Fruit fly (Drosophila melanogaster) whole organism, embryonic: ENCODE data around the gene Kmn1.

ENCODE experiments used
- Asciz ChIP-seq: fragments of 200-800 bp; sonication (Bioruptor generic); optimal IDR thresholded peaks from 2 replicates; lab custom pipeline; 2017; ENCODE audit warnings: missing biosample characterization, mild to moderate bottlenecking, missing genetic modification characterization, missing genetic modification reagents
- CG10543 ChIP-seq: fragments of 200-800 bp; sonication (Bioruptor generic); optimal IDR thresholded peaks from 3 replicates; lab custom pipeline; 2017; ENCODE audit warnings: missing biosample characterization, mild to moderate bottlenecking, missing genetic modification characterization, moderate library complexity
- CG10979 ChIP-seq: fragments of 200-800 bp; sonication (Bioruptor generic); optimal IDR thresholded peaks from 2 replicates; lab custom pipeline; 2018; ENCODE audit warnings: missing biosample characterization, mild to moderate bottlenecking, missing genetic modification characterization, moderate library complexity
- CG12391 ChIP-seq: fragments of 200-800 bp; sonication (Bioruptor generic); optimal IDR thresholded peaks from 3 replicates; lab custom pipeline; 2018; ENCODE audit warnings: missing biosample characterization, mild to moderate bottlenecking, missing genetic modification characterization, moderate library complexity
- CG12769 ChIP-seq: fragments of 200-800 bp; sonication (Bioruptor generic); optimal IDR thresholded peaks from 2 replicates; lab custom pipeline; 2019; ENCODE audit warnings: missing biosample characterization, mild to moderate bottlenecking, missing genetic modification characterization, moderate library complexity
- CG14014 ChIP-seq: fragments of 200-800 bp; sonication (Bioruptor generic); IDR thresholded peaks from 2 replicates; pipeline ENCODE4 v1.3.6; 2022; ENCODE audit warnings: missing biosample characterization, missing genetic modification characterization
- CG14710 ChIP-seq: fragments of 200-800 bp; sonication (Bioruptor generic); optimal IDR thresholded peaks from 3 replicates; lab custom pipeline; 2019; ENCODE audit warnings: missing biosample characterization, mild to moderate bottlenecking, missing genetic modification characterization, moderate library complexity
- CG15269 ChIP-seq: fragments of 200-800 bp; sonication (Bioruptor generic); optimal IDR thresholded peaks from 2 replicates; lab custom pipeline; 2018; ENCODE audit warnings: missing biosample characterization, mild to moderate bottlenecking, missing genetic modification characterization, moderate library complexity
- CG17359 ChIP-seq: fragments of 200-800 bp; sonication (Bioruptor generic); optimal IDR thresholded peaks from 3 replicates; lab custom pipeline; 2018; ENCODE audit warnings: missing biosample characterization, mild to moderate bottlenecking, missing genetic modification characterization, moderate library complexity
- CG17568 ChIP-seq: fragments of 200-800 bp; sonication (Bioruptor generic); optimal IDR thresholded peaks from 2 replicates; lab custom pipeline; 2018; ENCODE audit warnings: missing biosample characterization, mild to moderate bottlenecking, missing genetic modification characterization, moderate library complexity
- CG18599 ChIP-seq: fragments of 200-800 bp; sonication (Bioruptor generic); optimal IDR thresholded peaks from 3 replicates; lab custom pipeline; 2017; ENCODE audit warnings: missing biosample characterization, missing genetic modification characterization, mild to moderate bottlenecking, moderate library complexity, missing genetic modification reagents
- CG3065 ChIP-seq: fragments of 200-800 bp; sonication (Bioruptor generic); optimal IDR thresholded peaks from 2 replicates; lab custom pipeline; 2016; ENCODE audit warnings: missing biosample characterization, missing genetic modification characterization
- CG4404 ChIP-seq: fragments of 200-800 bp; sonication (Bioruptor generic); IDR thresholded peaks from 2 replicates; pipeline ENCODE4 v1.3.6; 2022; ENCODE audit warnings: missing biosample characterization, missing genetic modification characterization
- Deaf1 ChIP-seq: fragments of 200-800 bp; optimal IDR thresholded peaks from 3 replicates; lab custom pipeline; 2019; ENCODE audit warnings: missing biosample characterization, mild to moderate bottlenecking, missing genetic modification characterization, moderate library complexity
- Dek ChIP-seq: fragments of 200-800 bp; sonication (Bioruptor generic); optimal IDR thresholded peaks from 3 replicates; lab custom pipeline; 2019; ENCODE audit warnings: missing biosample characterization, mild to moderate bottlenecking, missing genetic modification characterization, moderate library complexity
- Dfd ChIP-seq, 2 experiments: fragments of >200 bp; optimal IDR thresholded peaks; 2 replicates each; lab custom pipeline; 2017; ENCODE audit warnings: missing biosample characterization in 2 of 2, missing genetic modification characterization in 2 of 2
- E2f2 ChIP-seq: fragments of 200-800 bp; sonication (Bioruptor generic); IDR thresholded peaks from 2 replicates; pipeline ENCODE4 v1.3.6; 2022; ENCODE audit warnings: missing biosample characterization, missing genetic modification characterization
- Hmr ChIP-seq: fragments of 200-800 bp; sonication (Bioruptor generic); optimal IDR thresholded peaks from 3 replicates; lab custom pipeline; 2017; ENCODE audit warnings: mild to moderate bottlenecking, missing biosample characterization, missing genetic modification reagents, missing genetic modification characterization
- Hr51 ChIP-seq, 2 experiments: fragments of 200-800 bp; sonication (Bioruptor generic); optimal IDR thresholded peaks; 2 replicates in 1 of 2; 3 replicates in 1 of 2; lab custom pipeline; 2016 to 2018; ENCODE audit warnings: missing biosample characterization in 2 of 2, missing genetic modification characterization in 2 of 2, mild to moderate bottlenecking in 1 of 2, moderate library complexity in 1 of 2
- Kr ChIP-seq: fragments of 200-800 bp; sonication (Bioruptor generic); optimal IDR thresholded peaks from 2 replicates; lab custom pipeline; 2017; ENCODE audit warnings: missing biosample characterization, mild to moderate bottlenecking, missing genetic modification characterization
- Meics ChIP-seq: fragments of 200-800 bp; sonication (Bioruptor generic); optimal IDR thresholded peaks from 2 replicates; lab custom pipeline; 2017; ENCODE audit warnings: missing biosample characterization, mild to moderate bottlenecking, missing genetic modification characterization
- Mes4 ChIP-seq: fragments of 200-800 bp; sonication (Bioruptor generic); optimal IDR thresholded peaks from 2 replicates; lab custom pipeline; 2016; ENCODE audit warnings: missing biosample characterization, missing genetic modification characterization
- Myb ChIP-seq: fragments of 200-800 bp; sonication (Bioruptor generic); optimal IDR thresholded peaks from 2 replicates; lab custom pipeline; 2016; ENCODE audit warnings: missing biosample characterization, missing genetic modification characterization
- Nf-YA ChIP-seq: fragments of 200-800 bp; sonication (Bioruptor generic); IDR thresholded peaks from 2 replicates; pipeline ENCODE4 v1.3.6; 2022; ENCODE audit warnings: missing biosample characterization, missing genetic modification characterization
- Nf-YC ChIP-seq: fragments of 200-800 bp; optimal IDR thresholded peaks from 3 replicates; lab custom pipeline; 2019; ENCODE audit warnings: missing biosample characterization, mild to moderate bottlenecking, missing genetic modification characterization, moderate library complexity
- Ravus ChIP-seq: fragments of 200-800 bp; sonication (Bioruptor generic); IDR thresholded peaks from 2 replicates; pipeline ENCODE4 v1.3.6; 2022; ENCODE audit warnings: missing biosample characterization, missing genetic modification characterization
- Rx ChIP-seq: fragments of 200-800 bp; sonication (Bioruptor generic); IDR thresholded peaks from 2 replicates; pipeline ENCODE4 v1.3.6; 2022; ENCODE audit warnings: missing biosample characterization, missing genetic modification characterization
- ac ChIP-seq: fragments of 200-800 bp; sonication (Bioruptor generic); optimal IDR thresholded peaks from 3 replicates; lab custom pipeline; 2017; ENCODE audit warnings: missing biosample characterization, mild to moderate bottlenecking, missing genetic modification characterization
- crol ChIP-seq: fragments of 200-800 bp; sonication (Bioruptor generic); IDR thresholded peaks from 2 replicates; pipeline ENCODE4 v1.3.6; 2022; ENCODE audit warnings: missing biosample characterization, missing genetic modification characterization
- danr ChIP-seq: fragments of 200-800 bp; sonication (Bioruptor generic); IDR thresholded peaks from 2 replicates; pipeline ENCODE4 v1.3.6; 2022; ENCODE audit warnings: missing biosample characterization, missing genetic modification characterization
- exex ChIP-seq: fragments of 200-800 bp; sonication (Bioruptor generic); optimal IDR thresholded peaks from 4 replicates; lab custom pipeline; 2018; ENCODE audit warnings: missing biosample characterization, mild to moderate bottlenecking, missing genetic modification characterization, moderate library complexity
- fd3F ChIP-seq: fragments of 200-800 bp; sonication (Bioruptor generic); optimal IDR thresholded peaks from 2 replicates; lab custom pipeline; 2018; ENCODE audit warnings: missing biosample characterization, mild to moderate bottlenecking, missing genetic modification characterization, moderate library complexity
- grau ChIP-seq: fragments of 200-800 bp; optimal IDR thresholded peaks from 3 replicates; lab custom pipeline; 2019; ENCODE audit warnings: missing biosample characterization, mild to moderate bottlenecking, missing genetic modification characterization, moderate library complexity
- hkb ChIP-seq, 2 experiments: fragments of 200-800 bp in 1 of 2; fragments of >200 bp in 1 of 2; sonication (Bioruptor generic) in 1 of 2; IDR thresholded peaks in 1 of 2; optimal IDR thresholded peaks in 1 of 2; 2 replicates each; pipeline versions ENCODE4 v1.3.6 to Lab custom; 2017 to 2022; ENCODE audit warnings: missing biosample characterization in 1 of 2, missing genetic modification characterization in 1 of 2
- lilli ChIP-seq: fragments of 200-800 bp; sonication (Bioruptor generic); optimal IDR thresholded peaks from 3 replicates; lab custom pipeline; 2016; ENCODE audit warnings: missing biosample characterization, missing genetic modification characterization
- lmd ChIP-seq: fragments of 200-800 bp; sonication (Bioruptor generic); IDR thresholded peaks from 2 replicates; pipeline ENCODE4 v1.3.6; 2022; ENCODE audit warnings: missing biosample characterization, missing genetic modification characterization
- nerfin-2 ChIP-seq: fragments of 200-800 bp; sonication (Bioruptor generic); IDR thresholded peaks from 2 replicates; pipeline ENCODE4 v1.3.6; 2022; ENCODE audit warnings: missing biosample characterization, missing genetic modification characterization; ENCODE audit not compliant: partially characterized antibody
- phol ChIP-seq: fragments of 200-800 bp; sonication (Bioruptor generic); optimal IDR thresholded peaks from 3 replicates; lab custom pipeline; 2018; ENCODE audit warnings: missing biosample characterization, mild to moderate bottlenecking, missing genetic modification characterization, moderate library complexity
- row ChIP-seq: fragments of 200-800 bp; sonication (Bioruptor generic); IDR thresholded peaks from 3 replicates; pipeline ENCODE4 v1.3.6; 2022; ENCODE audit warnings: missing biosample characterization, missing genetic modification characterization
- schlank ChIP-seq: fragments of 200-800 bp; sonication (Bioruptor generic); optimal IDR thresholded peaks from 2 replicates; lab custom pipeline; 2018; ENCODE audit warnings: missing biosample characterization, mild to moderate bottlenecking, missing genetic modification characterization
- sd ChIP-seq: fragments of 200-800 bp; sonication (Bioruptor generic); optimal IDR thresholded peaks from 3 replicates; lab custom pipeline; 2018; ENCODE audit warnings: missing biosample characterization, mild to moderate bottlenecking, missing genetic modification characterization, moderate library complexity
- sens ChIP-seq: fragments of 200-800 bp; sonication (Bioruptor generic); peaks from one replicate; lab custom pipeline; 2016; ENCODE audit warnings: missing biosample characterization, missing genetic modification characterization
- so ChIP-seq: fragments of 200-800 bp; sonication (Bioruptor generic); IDR thresholded peaks from 3 replicates; pipeline ENCODE4 v1.3.6; 2022; ENCODE audit warnings: missing biosample characterization, missing genetic modification characterization
- vvl ChIP-seq: fragments of 200-800 bp; sonication (Bioruptor generic); IDR thresholded peaks from 2 replicates; pipeline ENCODE4 v1.3.6; 2022; ENCODE audit warnings: missing biosample characterization, missing genetic modification characterization
- zen ChIP-seq: fragments of 200-800 bp; sonication (Bioruptor generic); optimal IDR thresholded peaks from 3 replicates; lab custom pipeline; 2018; ENCODE audit warnings: missing biosample characterization, mild to moderate bottlenecking, missing genetic modification characterization, moderate library complexity

The Kmn1 gene

dm6 chrX:11558389-11558908 lies 13.8 kb downstream of the Kmn1 start, which contains the start of gene CG1572 (continued):
- no peak for TF ChIP-seq hkb (optimal IDR thresholded peaks at IDR 0.05; lab: Kevin White, UChicago)
- 0 out of 2 replicates have a peak, but pooled peaks have one; percentile 18 for TF ChIP-seq hkb (GFP tag; IDR thresholded peaks at IDR 0.05; lab: Robert Waterston, UW)
- TF ChIP-seq Dfd (GFP tag; optimal IDR thresholded peaks at IDR 0.05; lab: Kevin White, UChicago), result no peak
- TF ChIP-seq Meics (GFP tag; lab: Kevin White, UChicago), result peak; percentile 11
- peak; percentile 31; the same call in 1 of the 2 replicates for TF ChIP-seq lmd
- no peak for TF ChIP-seq CG14710

- TF ChIP-seq Deaf1 (tag; lab: Kevin White, UChicago) (peak; percentile 27), Hmr (GFP tag; lab: Kevin White, UChicago) (no peak), row (GFP tag; lab: Robert Waterston, UW) (0 out of 3 replicates have a peak, but pooled peaks have one; percentile 5), sd (tag; lab: Kevin White, UChicago) (peak; percentile 18), crol (GFP tag; lab: Robert Waterston, UW) (peak; percentile 80), so (GFP tag; lab: Robert Waterston, UW) (0 out of 3 replicates have a peak, but pooled peaks have one; percentile 20), CG12769 (tag; lab: Kevin White, UChicago) (peak; percentile 70), Myb (GFP tag; lab: Kevin White, UChicago) (no peak), CG10543 (GFP tag; lab: Kevin White, UChicago) (peak; percentile 78)
These were observed 15.5 kb downstream of the Kmn1 start for dm6 chrX:11556774-11557173.

DNA sequence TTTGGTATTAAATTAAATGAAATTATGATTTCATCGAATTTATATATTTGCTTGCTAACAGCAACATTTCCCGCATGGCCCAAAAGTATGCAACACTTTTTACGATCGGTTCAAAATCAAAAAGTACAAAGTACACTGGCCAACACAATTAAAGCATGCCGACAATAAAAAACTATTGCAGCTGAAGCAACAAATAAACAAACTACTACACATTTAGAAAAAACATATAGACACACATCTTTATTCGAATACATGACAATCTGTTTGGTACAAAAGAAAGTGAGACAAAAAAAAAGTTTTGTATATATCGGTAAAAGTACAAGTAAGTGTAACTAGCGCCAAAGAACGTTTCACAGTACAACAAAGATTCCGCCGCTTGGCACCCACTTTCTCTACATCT lies 17.2 kb downstream of the Kmn1 start:
- TF ChIP-seq lilli (GFP tag; lab: Kevin White, UChicago) (peak; percentile 11), CG4404 (GFP tag; lab: Robert Waterston, UW) (no peak), CG10979 (tag; lab: Kevin White, UChicago) (peak; percentile 8), Kr (GFP tag; lab: Kevin White, UChicago) (no peak), nerfin-2 (GFP tag; lab: Robert Waterston, UW) (no peak), fd3F (GFP tag; lab: Kevin White, UChicago) (no peak), Asciz (GFP tag; lab: Kevin White, UChicago) (no peak), Ravus (GFP tag; lab: Robert Waterston, UW) (no peak), sens (GFP tag; lab: Kevin White, UChicago) (peak; percentile 76), CG17359 (tag; lab: Kevin White, UChicago) (peak; percentile 5), CG17568 (GFP tag; lab: Kevin White, UChicago) (peak; percentile 43), exex (no peak), danr (GFP tag; lab: Robert Waterston, UW) (no peak), CG3065 (no peak), grau (tag; lab: Kevin White, UChicago) (peak; percentile 7), Nf-YC (tag; lab: Kevin White, UChicago) (no peak), CG15269 (tag; lab: Kevin White, UChicago) (peak; percentile 24), CG18599 (no peak), E2f2 (GFP tag; lab: Robert Waterston, UW) (peak; percentile 11; the same call in 1 of the 2 replicates), Mes4 (no peak), ac (GFP tag; lab: Kevin White, UChicago) (no peak), Hr51 (GFP tag; optimal IDR thresholded peaks at IDR 0.05; lab: Kevin White, UChicago) (peak in 1 of 2 experiments; percentile 14), zen (tag; lab: Kevin White, UChicago) (no peak), Dek (no peak), vvl (GFP tag; lab: Robert Waterston, UW) (0 out of 2 replicates have a peak, but pooled peaks have one; percentile 33), schlank (tag; lab: Kevin White, UChicago) (no peak), phol (tag; lab: Kevin White, UChicago) (peak; percentile 6), Rx (GFP tag; lab: Robert Waterston, UW) (no peak), CG12391 (tag; lab: Kevin White, UChicago) (peak; percentile 2), Nf-YA (no peak), CG14014 (GFP tag; lab: Robert Waterston, UW) (peak; percentile 30; the same call in 1 of the 2 replicates), Deaf1 (tag; lab: Kevin White, UChicago) (no peak), lmd (no peak)
